Worm (Caenorhabditis elegans): ENCODE measurements around the gene nhr-78.

- TF ChIP-seq ztf-4 (tag; optimal IDR thresholded peaks at IDR 0.05), result no peak
- TF ChIP-seq nhr-76 (tag; optimal IDR thresholded peaks at IDR 0.05), result no peak
- TF ChIP-seq ceh-28 (tag; optimal IDR thresholded peaks at IDR 0.05), result no peak
- TF ChIP-seq daf-12 (tag; optimal IDR thresholded peaks at IDR 0.05), result no peak
Observed at ce11 chrIV:4236025-4236407, 41.7 kb downstream of the nhr-78 start.
